Worm (Caenorhabditis elegans): ENCODE measurements around the gene Y39F10A.1.

- TF ChIP-seq nhr-11 (tag; optimal IDR thresholded peaks at IDR 0.05) (no peak), nhr-77 (tag; optimal IDR thresholded peaks at IDR 0.05) (no peak)
Measured at ce11 chrII:740808-741207, 34.3 kb upstream of the Y39F10A.1 start, which contains the start of gene fbxc-48.
